Worm (Caenorhabditis elegans): ENCODE results near the gene Y54E2A.8.

DNA sequence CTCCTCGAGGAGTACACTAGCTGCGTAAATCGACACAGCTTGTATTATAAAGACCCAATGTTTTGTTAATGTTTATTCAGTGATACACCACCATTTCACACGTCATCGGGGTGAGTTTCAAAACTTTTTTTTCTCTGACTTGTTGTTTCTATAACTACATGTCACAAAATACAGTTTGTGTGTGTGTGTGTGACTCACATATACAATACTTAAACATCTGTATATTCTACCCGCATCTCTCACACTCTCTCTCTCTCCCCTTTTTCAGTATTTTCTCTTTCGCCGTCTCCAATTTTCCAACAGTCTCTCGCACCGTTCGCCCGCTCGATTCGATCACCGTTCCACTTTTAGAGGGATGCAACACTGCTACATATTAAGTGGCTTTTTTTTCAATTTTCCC lies 33.3 kb downstream of the Y54E2A.8 start:
- TF ChIP-seq hmg-1.2 (GFP tag; IDR thresholded peaks at IDR 0.05) (peak; percentile 80; the same call in 1 of the 2 replicates), ceh-58 (GFP tag; IDR thresholded peaks at IDR 0.05) (no peak), dpl-1 (GFP tag; optimal IDR thresholded peaks at IDR 0.05) (no peak), F57A8.1 (GFP tag; optimal IDR thresholded peaks at IDR 0.05) (no peak), F23B12.7 (tag; optimal IDR thresholded peaks at IDR 0.05; ENCODE audit: insufficient read depth) (no peak), lag-1 (GFP tag; IDR thresholded peaks at IDR 0.05) (no peak), dpff-1 (tag; optimal IDR thresholded peaks at IDR 0.05) (no peak), dox-1 (GFP tag; IDR thresholded peaks at IDR 0.05) (no peak), madf-10 (tag; optimal IDR thresholded peaks at IDR 0.05) (no peak), ama-1 (optimal IDR thresholded peaks at IDR 0.05) (no peak), ama-1 (GFP tag; optimal IDR thresholded peaks at IDR 0.05) (no peak), Y53G8AR.9 (GFP tag; conservative IDR thresholded peaks at IDR 0.05) (no peak)
